Worm (Caenorhabditis elegans): ENCODE data around the gene asm-2.

Gene asm-2

ce11 chrX:11286246-11286645 lies 37.8 kb downstream of the asm-2 start, which contains the start of gene F38B2.3 (continued):
- no peak for TF ChIP-seq Y53F4B.3 (GFP tag; IDR thresholded peaks at IDR 0.05)
- no peak for TF ChIP-seq ccch-3 (GFP tag; optimal IDR thresholded peaks at IDR 0.05)
- no peak for TF ChIP-seq sptf-2 (GFP tag; optimal IDR thresholded peaks at IDR 0.05)
- no peak for TF ChIP-seq akir-1 (GFP tag; optimal IDR thresholded peaks at IDR 0.05)
- no peak for TF ChIP-seq C17E4.6 (GFP tag; IDR thresholded peaks at IDR 0.05)

ce11 chrX:11281148-11281547 lies 42.9 kb downstream of the asm-2 start, which contains the start of gene F38B2.6:
F38B2.6 (minus strand) TSS chrX:11281248.
- TF ChIP-seq nhr-27 (tag; optimal IDR thresholded peaks at IDR 0.05) (no peak), nfya-2 (GFP tag; IDR thresholded peaks at IDR 0.05) (no peak), cebp-2 (GFP tag; IDR thresholded peaks at IDR 0.05) (no peak)

ce11 chrX:11279276-11279675 lies 44.8 kb downstream of the asm-2 start, which contains the start of gene F38B2.2:
F38B2.2 (minus strand) TSS chrX:11279376.
- TF ChIP-seq nhr-179 (tag; optimal IDR thresholded peaks at IDR 0.05): no peak
- TF ChIP-seq snpc-1.3 (tag; optimal IDR thresholded peaks at IDR 0.05; ENCODE audit: insufficient read depth): no peak
- no peak for TF ChIP-seq B0336.3 (GFP tag; IDR thresholded peaks at IDR 0.05)
- no peak for TF ChIP-seq dox-1 (GFP tag; IDR thresholded peaks at IDR 0.05)
- no peak for TF ChIP-seq madf-8 (GFP tag; conservative IDR thresholded peaks at IDR 0.05)
- TF ChIP-seq mxl-1 (tag; optimal IDR thresholded peaks at IDR 0.05): no peak
- no peak for TF ChIP-seq madf-3 (GFP tag; IDR thresholded peaks at IDR 0.05)
- no peak for TF ChIP-seq Y53G8AR.9 (GFP tag; conservative IDR thresholded peaks at IDR 0.05)
- no peak for TF ChIP-seq F57A8.1 (GFP tag; optimal IDR thresholded peaks at IDR 0.05)
- TF ChIP-seq bed-1 (GFP tag; IDR thresholded peaks at IDR 0.05): no peak
- TF ChIP-seq lin-40 (tag; optimal IDR thresholded peaks at IDR 0.05): no peak
- no peak for TF ChIP-seq rpc-1 (optimal IDR thresholded peaks at IDR 0.05)
- no peak for TF ChIP-seq rpc-1 (tag; optimal IDR thresholded peaks at IDR 0.05)
- TF ChIP-seq madf-10 (tag; optimal IDR thresholded peaks at IDR 0.05): no peak

Measured in whole organism, young adult.